Worm (Caenorhabditis elegans) whole organism, early embryonic: ENCODE results near the gene farl-11.

Experiments used
- hmbx-1 ChIP-seq: sonication (generic microtip); optimal IDR thresholded peaks from 2 replicates; lab custom pipeline; 2016; ENCODE audit warnings: mild to moderate bottlenecking, missing genetic modification characterization, missing compliant biosample characterization
- scrt-1 ChIP-seq: fragments of 200-800 bp; sonication (Bioruptor generic); IDR thresholded peaks from 2 replicates; pipeline ENCODE4 v1.3.6; 2022; ENCODE audit warnings: missing genetic modification characterization, missing compliant biosample characterization

DNA sequence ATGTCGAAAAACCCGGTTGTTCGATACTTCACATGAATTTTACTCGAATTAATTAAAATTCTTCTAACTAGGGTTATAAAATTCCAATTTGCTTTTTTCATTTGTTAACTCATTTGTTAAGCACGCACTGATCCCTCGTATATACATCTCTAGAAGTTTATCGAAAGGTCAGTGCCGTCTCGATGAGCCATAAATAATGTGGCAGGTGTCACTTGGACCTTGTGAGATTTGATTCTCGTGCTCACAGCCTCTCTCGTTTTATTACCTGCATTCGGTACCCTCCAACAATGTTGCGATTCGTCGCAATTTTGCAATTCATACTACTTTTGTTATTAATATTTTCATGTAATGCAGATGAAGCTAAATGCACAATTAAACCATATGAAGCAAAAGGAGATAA lies 11.5 kb upstream of the farl-11 start, which contains the start of gene spon-1:
- TF ChIP-seq scrt-1 (no peak), hmbx-1 (tag; lab: Kevin White, UChicago) (no peak)
